Fruit fly (Drosophila melanogaster) whole organism, adult: Measurements from ENCODE around the gene CG33258.

Experiments used
- CG11617 ChIP-seq: fragments of 200-800 bp; sonication (Bioruptor generic); optimal IDR thresholded peaks from 2 replicates; lab custom pipeline; 2017; ENCODE audit warnings: mild to moderate bottlenecking, missing biosample characterization, missing genetic modification reagents, missing genetic modification characterization
- CG12768 ChIP-seq: fragments of 200-800 bp; sonication (Bioruptor generic); optimal IDR thresholded peaks from 2 replicates; lab custom pipeline; 2017; ENCODE audit warnings: missing biosample characterization, missing genetic modification characterization, mild to moderate bottlenecking, moderate library complexity, missing genetic modification reagents
- CG14711 ChIP-seq: fragments of 200-800 bp; sonication (Bioruptor generic); optimal IDR thresholded peaks from 2 replicates; lab custom pipeline; 2018; ENCODE audit warnings: missing biosample characterization, mild to moderate bottlenecking, missing genetic modification characterization, moderate library complexity
- CG1620 ChIP-seq: fragments of 200-800 bp; sonication (Bioruptor generic); optimal IDR thresholded peaks from 2 replicates; lab custom pipeline; 2016; ENCODE audit warnings: missing biosample characterization, missing genetic modification characterization
- CG33017 ChIP-seq: fragments of 200-800 bp; sonication (Bioruptor generic); optimal IDR thresholded peaks from 2 replicates; lab custom pipeline; 2018; ENCODE audit warnings: missing biosample characterization, mild to moderate bottlenecking, missing genetic modification characterization, moderate library complexity
- CG5204 ChIP-seq: fragments of 200-800 bp; sonication (Bioruptor generic); optimal IDR thresholded peaks from 2 replicates; lab custom pipeline; 2016; ENCODE audit warnings: missing biosample characterization, missing genetic modification characterization
- CG7045 ChIP-seq: fragments of 200-800 bp; sonication (Bioruptor generic); optimal IDR thresholded peaks from 2 replicates; lab custom pipeline; 2017; ENCODE audit warnings: missing biosample characterization, mild to moderate bottlenecking, missing genetic modification characterization
- CG7101 ChIP-seq: fragments of 200-800 bp; sonication (Bioruptor generic); optimal IDR thresholded peaks from 2 replicates; lab custom pipeline; 2018; ENCODE audit warnings: missing biosample characterization, mild to moderate bottlenecking, missing genetic modification characterization, moderate library complexity
- Clk ChIP-seq: fragments of 200-800 bp; sonication (Bioruptor generic); optimal IDR thresholded peaks from 2 replicates; lab custom pipeline; 2017; ENCODE audit warnings: missing biosample characterization, missing genetic modification characterization
- Crg-1 ChIP-seq: fragments of 200-800 bp; sonication (Bioruptor generic); optimal IDR thresholded peaks from 2 replicates; lab custom pipeline; 2016; ENCODE audit warnings: missing biosample characterization, missing genetic modification characterization
- Hr96 ChIP-seq: fragments of 200-800 bp; sonication (Bioruptor generic); optimal IDR thresholded peaks from 2 replicates; lab custom pipeline; 2016; ENCODE audit warnings: missing biosample characterization, missing genetic modification characterization
- Mnt ChIP-seq: fragments of 200-800 bp; sonication (Bioruptor generic); optimal IDR thresholded peaks from 2 replicates; lab custom pipeline; 2016; ENCODE audit warnings: missing biosample characterization, mild to moderate bottlenecking, missing genetic modification characterization
- bab1 ChIP-seq: fragments of 200-800 bp; sonication (Bioruptor generic); optimal IDR thresholded peaks from 3 replicates; lab custom pipeline; 2019; ENCODE audit warnings: missing biosample characterization, mild to moderate bottlenecking, missing genetic modification characterization, moderate library complexity
- cic ChIP-seq: fragments of 200-800 bp; sonication (Bioruptor generic); optimal IDR thresholded peaks from 2 replicates; lab custom pipeline; 2017; ENCODE audit warnings: missing biosample characterization, mild to moderate bottlenecking, missing genetic modification characterization, moderate library complexity
- cnc ChIP-seq, 2 experiments: fragments of >200 bp; optimal IDR thresholded peaks; 2 replicates each; lab custom pipeline; 2017
- kay ChIP-seq: fragments of 200-800 bp; sonication (Bioruptor generic); peaks from one replicate; lab custom pipeline; 2016; ENCODE audit warnings: missing biosample characterization, missing genetic modification characterization, borderline replicate concordance
- ovo ChIP-seq: fragments of 200-800 bp; sonication (Bioruptor generic); optimal IDR thresholded peaks from 2 replicates; lab custom pipeline; 2016; ENCODE audit warnings: missing biosample characterization, missing genetic modification characterization
- pad ChIP-seq: fragments of 200-800 bp; sonication (Bioruptor generic); optimal IDR thresholded peaks from 3 replicates; lab custom pipeline; 2017; ENCODE audit warnings: missing biosample characterization, missing genetic modification characterization, mild to moderate bottlenecking, moderate library complexity, missing genetic modification reagents
- tj ChIP-seq: fragments of 200-800 bp; sonication (Bioruptor generic); optimal IDR thresholded peaks from 3 replicates; lab custom pipeline; 2017; ENCODE audit warnings: missing biosample characterization, mild to moderate bottlenecking, missing genetic modification characterization, moderate library complexity
- toe ChIP-seq: fragments of 200-800 bp; sonication (Bioruptor generic); optimal IDR thresholded peaks from 2 replicates; lab custom pipeline; 2016; ENCODE audit warnings: missing biosample characterization, missing genetic modification characterization

Gene CG33258

dm6 chr3L:16082251-16082650 lies at the start of gene CG33258:
TSS of gene CG33258 (plus strand) at chr3L:16082551.
- TF ChIP-seq CG7045 (no peak), CG12768 (GFP tag; lab: Kevin White, UChicago) (no peak), CG33017 (no peak), cic (no peak), CG5204 (no peak), kay (GFP tag; lab: Kevin White, UChicago) (no peak), bab1 (GFP tag; lab: Kevin White, UChicago) (no peak)

dm6 chr3L:16033090-16033828 lies 49.1 kb upstream of the CG33258 start, which contains the start of the genes CG42717 and CG42716:
TSS of gene CG42717 (minus strand) at chr3L:16033190.
TSS of gene CG42716 (plus strand) at chr3L:16033778.
- TF ChIP-seq pad (GFP tag; lab: Kevin White, UChicago) (no peak), CG5204 (no peak), cnc (optimal IDR thresholded peaks at IDR 0.05; lab: Kevin White, UChicago) (no peak), Crg-1 (no peak), ovo (no peak), CG7045 (no peak), bab1 (GFP tag; lab: Kevin White, UChicago) (no peak), CG14711 (no peak), Hr96 (no peak), CG11617 (GFP tag; lab: Kevin White, UChicago) (no peak), CG1620 (GFP tag; lab: Kevin White, UChicago) (no peak), Clk (GFP tag; lab: Kevin White, UChicago) (no peak), CG12768 (GFP tag; lab: Kevin White, UChicago) (no peak), toe (GFP tag; lab: Kevin White, UChicago) (no peak), cic (no peak)

- TF ChIP-seq toe (GFP tag; lab: Kevin White, UChicago) (no peak), CG1620 (GFP tag; lab: Kevin White, UChicago) (no peak), CG12768 (GFP tag; lab: Kevin White, UChicago) (no peak), CG7045 (no peak), bab1 (GFP tag; lab: Kevin White, UChicago) (no peak), Hr96 (no peak), CG33017 (no peak), CG11617 (GFP tag; lab: Kevin White, UChicago) (no peak), cic (no peak), tj (no peak), CG5204 (no peak), Mnt (GFP tag; lab: Kevin White, UChicago) (no peak), CG14711 (no peak)
Observed at dm6 chr3L:16034224-16034623, 48.1 kb upstream of the CG33258 start, which contains the start of gene CG42538. TSS of gene CG42538 (plus strand) at chr3L:16034524.

- TF ChIP-seq Clk (GFP tag; lab: Kevin White, UChicago) (no peak), cnc (optimal IDR thresholded peaks at IDR 0.05; lab: Kevin White, UChicago) (no peak), toe (GFP tag; lab: Kevin White, UChicago) (no peak), Crg-1 (no peak), kay (GFP tag; lab: Kevin White, UChicago) (no peak), ovo (no peak), CG14711 (no peak), CG11617 (GFP tag; lab: Kevin White, UChicago) (no peak), tj (no peak), cic (no peak), CG33017 (no peak), pad (GFP tag; lab: Kevin White, UChicago) (no peak), Hr96 (no peak)
Observed at dm6 chr3L:16035185-16035584, 47.2 kb upstream of the CG33258 start, which contains the start of gene CG5895. TSS of gene CG5895 (plus strand) at chr3L:16035485.

dm6 chr3L:16037048-16037477 lies 45.3 kb upstream of the CG33258 start:
- TF ChIP-seq cic, result no peak
- peak; percentile 16 for TF ChIP-seq toe (GFP tag; lab: Kevin White, UChicago)
- TF ChIP-seq Hr96, result peak; percentile 31
- no peak for TF ChIP-seq pad (GFP tag; lab: Kevin White, UChicago)
- TF ChIP-seq kay (GFP tag; lab: Kevin White, UChicago), result peak; percentile 98
- no peak for TF ChIP-seq CG12768 (GFP tag; lab: Kevin White, UChicago)
- no peak for TF ChIP-seq tj
- TF ChIP-seq CG1620 (GFP tag; lab: Kevin White, UChicago), result peak; percentile 31
- TF ChIP-seq cnc (optimal IDR thresholded peaks at IDR 0.05; lab: Kevin White, UChicago), result no peak
- TF ChIP-seq CG33017, result no peak
- peak; percentile 27 for TF ChIP-seq ovo
- TF ChIP-seq Mnt (GFP tag; lab: Kevin White, UChicago), result no peak
- peak; percentile 46 for TF ChIP-seq CG5204
- no peak for TF ChIP-seq CG11617 (GFP tag; lab: Kevin White, UChicago)
- TF ChIP-seq Clk (GFP tag; lab: Kevin White, UChicago), result peak; percentile 4
- TF ChIP-seq CG14711, result peak; percentile 52
- TF ChIP-seq Crg-1, result peak; percentile 41
- peak; percentile 83 for TF ChIP-seq bab1 (GFP tag; lab: Kevin White, UChicago)
- TF ChIP-seq CG7045, result peak; percentile 51
- peak; percentile 58 for TF ChIP-seq CG7101 (tag; lab: Kevin White, UChicago)

dm6 chr3L:16037690-16038332 lies 44.5 kb upstream of the CG33258 start:
- TF ChIP-seq CG12768 (GFP tag; lab: Kevin White, UChicago) (peak; percentile 71), cnc (optimal IDR thresholded peaks at IDR 0.05; lab: Kevin White, UChicago) (no peak), bab1 (GFP tag; lab: Kevin White, UChicago) (no peak), CG1620 (GFP tag; lab: Kevin White, UChicago) (no peak), CG33017 (peak; percentile 15), kay (GFP tag; lab: Kevin White, UChicago) (peak; percentile 84), ovo (peak; percentile 23), cic (peak; percentile 8), pad (GFP tag; lab: Kevin White, UChicago) (no peak), Hr96 (no peak), Clk (GFP tag; lab: Kevin White, UChicago) (no peak), toe (GFP tag; lab: Kevin White, UChicago) (no peak), Mnt (GFP tag; lab: Kevin White, UChicago) (peak; percentile 52), CG7045 (no peak), CG11617 (GFP tag; lab: Kevin White, UChicago) (no peak), CG5204 (no peak), CG14711 (no peak), Crg-1 (no peak), CG7101 (tag; lab: Kevin White, UChicago) (peak; percentile 16), tj (peak; percentile 57)
